Worm (Caenorhabditis elegans) whole organism, midembryonic: ENCODE measurements around the gene F40F8.11.

ENCODE experiments used
- T22C8.4 ChIP-seq: fragments of 200-800 bp; sonication (Bioruptor generic); IDR thresholded peaks from 2 replicates; pipeline ENCODE4 v1.3.6; 2022; ENCODE audit warnings: missing genetic modification characterization, missing compliant biosample characterization
- cog-1 ChIP-seq: sonication (generic microtip); optimal IDR thresholded peaks from 2 replicates; lab custom pipeline; 2016; ENCODE audit warnings: missing genetic modification characterization, missing compliant biosample characterization
- flt-1 ChIP-seq: fragments of 200-800 bp; sonication (Bioruptor generic); IDR thresholded peaks from 2 replicates; pipeline ENCODE4 v1.3.6; 2022; ENCODE audit warnings: missing genetic modification characterization, missing compliant biosample characterization
- klf-2 ChIP-seq: fragments of 200-800 bp; sonication (Bioruptor generic); conservative IDR thresholded peaks from 2 replicates; pipeline ENCODE4 v1.3.6; 2022; ENCODE audit warnings: missing genetic modification reagents, missing genetic modification characterization, missing compliant biosample characterization
- med-1 ChIP-seq: sonication (generic microtip); optimal IDR thresholded peaks from 2 replicates; lab custom pipeline; 2017; ENCODE audit warnings: missing genetic modification characterization, mild to moderate bottlenecking, missing compliant biosample characterization, antibody characterized with exemption, missing genetic modification reagents; ENCODE audit not compliant: insufficient read depth
- ref-1 ChIP-seq: fragments of 200-800 bp; sonication (Bioruptor generic); conservative IDR thresholded peaks from 2 replicates; pipeline ENCODE4 v1.3.6; 2022; ENCODE audit warnings: missing genetic modification reagents, missing genetic modification characterization, missing compliant biosample characterization
- tab-1 ChIP-seq: fragments of 200-800 bp; sonication (Bioruptor generic); IDR thresholded peaks from 2 replicates; pipeline ENCODE4 v1.3.6; 2022; ENCODE audit warnings: missing genetic modification characterization, missing compliant biosample characterization
- ztf-23 ChIP-seq: fragments of 200-800 bp; sonication (Bioruptor generic); IDR thresholded peaks from 2 replicates; pipeline ENCODE4 v1.3.6; 2022; ENCODE audit warnings: missing genetic modification reagents, missing genetic modification characterization, missing compliant biosample characterization
- ztf-29 ChIP-seq: fragments of 200-800 bp; sonication (Bioruptor generic); IDR thresholded peaks from 2 replicates; pipeline ENCODE4 v1.3.6; 2022; ENCODE audit warnings: missing genetic modification reagents, missing genetic modification characterization, missing compliant biosample characterization

The F40F8.11 gene

DNA sequence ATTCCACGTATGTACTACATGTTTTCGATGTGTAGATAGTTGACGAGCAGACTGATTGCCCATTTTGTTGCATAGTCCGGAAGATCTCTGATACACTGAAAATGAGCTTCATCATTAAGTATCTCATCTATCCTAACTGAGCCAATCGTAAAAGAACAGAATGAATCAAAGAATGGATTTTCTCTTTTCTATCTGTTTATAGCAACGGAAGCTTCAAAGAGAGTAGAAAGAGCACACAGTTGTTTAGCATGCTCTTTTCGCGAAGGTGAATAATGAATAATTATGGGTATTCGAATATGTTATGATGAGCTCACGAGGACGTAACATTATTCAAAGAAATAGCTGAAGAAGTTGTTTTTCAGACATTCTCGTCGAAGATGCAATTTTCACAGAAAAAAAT lies 21.3 kb downstream of the F40F8.11 start, which contains the start of gene glb-4:
Gene glb-4 (minus strand): TSS at position 101 of the 400 bp plus-strand sequence.
- TF ChIP-seq flt-1 (GFP tag; lab: Robert Waterston, UW) (no peak), cog-1 (tag; lab: Kevin White, UChicago) (no peak), ref-1 (GFP tag; lab: Robert Waterston, UW) (no peak)

DNA sequence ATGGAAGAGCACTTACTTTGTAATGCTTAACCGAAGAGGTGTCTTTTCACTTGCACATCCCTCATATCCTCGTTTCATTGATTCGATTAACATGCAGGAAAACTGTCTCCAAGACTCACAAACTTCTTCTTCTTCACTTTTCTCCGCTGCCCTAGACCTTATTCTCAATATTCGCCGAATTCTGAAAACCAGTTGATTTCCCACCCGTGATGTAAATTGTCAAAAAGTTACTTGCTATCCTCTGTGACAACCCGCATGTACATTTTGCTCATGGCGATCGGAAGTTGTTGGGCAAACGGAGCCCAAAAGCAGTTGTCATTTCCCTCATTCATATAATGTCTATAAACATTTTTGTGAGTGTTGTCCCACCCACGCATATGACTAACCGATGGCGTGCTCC lies 22.0 kb downstream of the F40F8.11 start:
- TF ChIP-seq klf-2 (no peak), tab-1 (GFP tag; lab: Robert Waterston, UW) (no peak), med-1 (GFP tag; lab: Kevin White, UChicago) (no peak), ref-1 (GFP tag; lab: Robert Waterston, UW) (no peak), flt-1 (GFP tag; lab: Robert Waterston, UW) (no peak), ztf-23 (GFP tag; lab: Robert Waterston, UW) (no peak)

ce11 chrII:11107828-11108227 lies 24.6 kb downstream of the F40F8.11 start, which contains the start of gene apc-17:
TSS of gene apc-17 (plus strand) at chrII:11108128.
- TF ChIP-seq med-1 (GFP tag; lab: Kevin White, UChicago) (no peak), klf-2 (no peak), ztf-29 (GFP tag; lab: Robert Waterston, UW) (no peak), cog-1 (tag; lab: Kevin White, UChicago) (no peak), ref-1 (GFP tag; lab: Robert Waterston, UW) (no peak), flt-1 (GFP tag; lab: Robert Waterston, UW) (no peak), T22C8.4 (GFP tag; lab: Robert Waterston, UW) (no peak)

DNA sequence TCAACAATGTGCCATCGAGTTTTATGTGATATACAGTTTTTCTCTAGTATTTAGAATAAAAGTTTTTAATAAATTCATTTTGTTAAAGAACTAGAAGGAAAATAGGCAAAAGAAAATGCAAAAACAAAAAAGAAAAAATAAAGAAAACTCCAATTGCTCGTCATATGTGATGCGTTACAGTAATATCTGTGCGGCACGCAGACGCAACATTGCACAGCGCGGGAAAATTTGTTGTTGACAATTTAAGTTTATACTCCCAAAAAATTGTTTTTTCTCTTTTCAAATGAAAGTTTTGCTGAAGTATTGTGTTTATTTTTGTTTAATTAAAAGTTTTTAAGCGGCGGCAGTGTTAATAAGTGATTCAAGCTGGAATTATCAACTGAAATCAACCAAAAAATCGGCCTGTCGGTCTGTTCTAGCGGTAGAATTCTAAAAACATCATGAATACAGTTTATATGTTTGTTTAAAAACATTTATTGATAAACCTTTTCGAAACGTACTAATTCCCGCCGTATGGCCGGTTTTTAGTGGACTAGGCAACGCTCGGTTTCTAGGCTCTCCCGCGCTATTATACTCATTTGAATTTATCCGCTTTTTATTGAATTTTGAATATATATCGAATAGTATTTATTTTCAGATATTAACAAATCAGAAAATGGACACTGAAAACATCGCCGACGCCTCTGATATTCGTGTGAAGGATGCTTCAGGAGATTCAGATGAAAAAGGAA lies 26.2 kb downstream of the F40F8.11 start, which contains the start of gene nasp-1:
Gene nasp-1 (plus strand): TSS at position 632 of the 731 bp plus-strand sequence.
- TF ChIP-seq T22C8.4 (GFP tag; lab: Robert Waterston, UW) = no peak
- TF ChIP-seq med-1 (GFP tag; lab: Kevin White, UChicago) = no peak
- TF ChIP-seq ref-1 (GFP tag; lab: Robert Waterston, UW) = no peak
- TF ChIP-seq ztf-29 (GFP tag; lab: Robert Waterston, UW) = no peak
- TF ChIP-seq flt-1 (GFP tag; lab: Robert Waterston, UW) = no peak
- TF ChIP-seq tab-1 (GFP tag; lab: Robert Waterston, UW) = no peak
- no peak for TF ChIP-seq klf-2
- no peak for TF ChIP-seq ztf-23 (GFP tag; lab: Robert Waterston, UW)
- TF ChIP-seq cog-1 (tag; lab: Kevin White, UChicago) = no peak

DNA sequence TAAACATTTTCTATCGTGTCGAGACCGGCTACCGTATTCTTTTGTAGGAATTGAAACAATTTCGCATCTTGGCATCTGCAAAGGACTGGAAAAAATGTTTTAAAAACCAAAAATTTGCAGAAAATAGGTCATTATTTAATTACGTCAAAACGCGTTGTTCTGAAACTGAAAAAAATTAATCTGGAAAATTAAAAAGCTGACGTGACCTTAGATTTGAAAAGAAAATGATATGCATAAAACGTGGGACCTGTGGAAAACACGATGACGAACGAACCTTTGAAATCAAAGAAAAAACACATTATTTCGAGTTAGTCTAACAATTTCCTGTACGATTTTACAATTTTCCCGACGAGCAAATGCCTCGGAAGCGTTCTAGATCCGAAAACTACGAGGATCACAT lies 28.2 kb downstream of the F40F8.11 start, which contains the start of gene C09H10.9:
Gene C09H10.9 (plus strand): TSS at position 301 of the 400 bp plus-strand sequence.
- TF ChIP-seq tab-1 (GFP tag; lab: Robert Waterston, UW) = no peak
- TF ChIP-seq T22C8.4 (GFP tag; lab: Robert Waterston, UW) = no peak
- TF ChIP-seq flt-1 (GFP tag; lab: Robert Waterston, UW) = no peak
- TF ChIP-seq ref-1 (GFP tag; lab: Robert Waterston, UW) = no peak
- TF ChIP-seq cog-1 (tag; lab: Kevin White, UChicago) = no peak
- TF ChIP-seq ztf-23 (GFP tag; lab: Robert Waterston, UW) = no peak
- no peak for TF ChIP-seq klf-2
- no peak for TF ChIP-seq med-1 (GFP tag; lab: Kevin White, UChicago)
- TF ChIP-seq ztf-29 (GFP tag; lab: Robert Waterston, UW) = no peak

DNA sequence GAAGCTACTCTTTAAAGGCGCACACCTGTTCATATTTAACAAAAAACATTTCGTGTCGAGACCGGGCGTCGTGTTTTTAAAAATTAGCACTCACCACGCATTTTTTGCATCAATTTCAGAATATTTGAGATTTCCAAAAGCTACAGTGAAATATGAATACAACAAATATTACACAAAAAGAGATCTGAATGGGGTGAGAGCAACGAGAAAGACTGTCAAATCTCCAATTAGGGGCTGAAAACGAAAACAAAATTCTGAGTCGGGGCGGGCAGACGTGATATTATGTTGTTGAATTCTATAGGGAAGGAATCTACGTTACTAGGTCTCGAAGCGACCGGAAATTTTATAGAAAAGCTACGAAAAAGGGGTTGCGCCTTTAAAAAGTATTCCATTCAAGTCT lies 28.7 kb downstream of the F40F8.11 start, which contains the start of gene C09H10.5:
Gene C09H10.5 (minus strand): TSS at position 101 of the 400 bp plus-strand sequence.
- TF ChIP-seq ztf-23 (GFP tag; lab: Robert Waterston, UW) = no peak
- no peak for TF ChIP-seq ztf-29 (GFP tag; lab: Robert Waterston, UW)
- TF ChIP-seq tab-1 (GFP tag; lab: Robert Waterston, UW) = no peak
- TF ChIP-seq T22C8.4 (GFP tag; lab: Robert Waterston, UW) = no peak
- no peak for TF ChIP-seq flt-1 (GFP tag; lab: Robert Waterston, UW)
- TF ChIP-seq klf-2 = no peak
- no peak for TF ChIP-seq ref-1 (GFP tag; lab: Robert Waterston, UW)
- no peak for TF ChIP-seq cog-1 (tag; lab: Kevin White, UChicago)
- no peak for TF ChIP-seq med-1 (GFP tag; lab: Kevin White, UChicago)

- TF ChIP-seq med-1 (GFP tag; lab: Kevin White, UChicago) (no peak), tab-1 (GFP tag; lab: Robert Waterston, UW) (no peak), cog-1 (tag; lab: Kevin White, UChicago) (peak; percentile 29)
These were observed 29.3 kb downstream of the F40F8.11 start for ce11 chrII:11103052-11103451.

ce11 chrII:11101171-11101570 lies 31.2 kb downstream of the F40F8.11 start:
- TF ChIP-seq ztf-23 (GFP tag; lab: Robert Waterston, UW) (no peak), cog-1 (tag; lab: Kevin White, UChicago) (no peak), med-1 (GFP tag; lab: Kevin White, UChicago) (no peak), tab-1 (GFP tag; lab: Robert Waterston, UW) (no peak), ztf-29 (GFP tag; lab: Robert Waterston, UW) (no peak), klf-2 (no peak), flt-1 (GFP tag; lab: Robert Waterston, UW) (no peak), T22C8.4 (GFP tag; lab: Robert Waterston, UW) (no peak), ref-1 (GFP tag; lab: Robert Waterston, UW) (no peak)

ce11 chrII:11099841-11100240 lies 32.5 kb downstream of the F40F8.11 start, which contains the start of gene C09H10.4:
TSS of gene C09H10.4 (plus strand) at chrII:11100141.
- no peak for TF ChIP-seq klf-2
- TF ChIP-seq flt-1 (GFP tag; lab: Robert Waterston, UW) = no peak
- no peak for TF ChIP-seq ztf-23 (GFP tag; lab: Robert Waterston, UW)
- no peak for TF ChIP-seq cog-1 (tag; lab: Kevin White, UChicago)
- TF ChIP-seq med-1 (GFP tag; lab: Kevin White, UChicago) = no peak
- no peak for TF ChIP-seq ref-1 (GFP tag; lab: Robert Waterston, UW)
- no peak for TF ChIP-seq tab-1 (GFP tag; lab: Robert Waterston, UW)
- TF ChIP-seq T22C8.4 (GFP tag; lab: Robert Waterston, UW) = no peak
- no peak for TF ChIP-seq ztf-29 (GFP tag; lab: Robert Waterston, UW)
